Fruit fly (Drosophila melanogaster): ENCODE measurements around the gene toc.

The toc gene

dm6 chr2L:3158260-3159072 lies 13.9 kb upstream of the toc start (continued):
- TF ChIP-seq ewg (GFP tag; optimal IDR thresholded peaks at IDR 0.05) = peak; percentile 47
- TF ChIP-seq CG12391 (tag; optimal IDR thresholded peaks at IDR 0.05) = peak; percentile 19
- TF ChIP-seq NC2α (GFP tag; optimal IDR thresholded peaks at IDR 0.05) = no peak
- peak; percentile 54 for TF ChIP-seq CG2712 (tag; optimal IDR thresholded peaks at IDR 0.05)
- TF ChIP-seq sd (tag; optimal IDR thresholded peaks at IDR 0.05) = peak; percentile 83
- peak; percentile 0 for TF ChIP-seq CG1792 (GFP tag; optimal IDR thresholded peaks at IDR 0.05)
- TF ChIP-seq CG11093 (GFP tag; IDR thresholded peaks at IDR 0.05) = no peak
- peak; percentile 19 for TF ChIP-seq CG7556 (GFP tag; optimal IDR thresholded peaks at IDR 0.05)
- no peak for TF ChIP-seq CG5180 (GFP tag; optimal IDR thresholded peaks at IDR 0.05)
- TF ChIP-seq Sox102F (GFP tag; optimal IDR thresholded peaks at IDR 0.05) = peak; percentile 16
- TF ChIP-seq unpg (GFP tag; optimal IDR thresholded peaks at IDR 0.05) = peak; percentile 30
- peak; percentile 5 for TF ChIP-seq jumu (GFP tag; optimal IDR thresholded peaks at IDR 0.05)
- TF ChIP-seq CG3407 (GFP tag; optimal IDR thresholded peaks at IDR 0.05) = peak; percentile 25
- TF ChIP-seq dati (GFP tag; IDR thresholded peaks at IDR 0.05) = no peak
- TF ChIP-seq CG32767 (GFP tag; IDR thresholded peaks at IDR 0.05) = no peak
- no peak for TF ChIP-seq Chrac-16 (GFP tag; optimal IDR thresholded peaks at IDR 0.05)
- peak; percentile 96 for TF ChIP-seq CG2199 (GFP tag; IDR thresholded peaks at IDR 0.05)
- peak; percentile 24; the same call in 1 of the 3 replicates for TF ChIP-seq CG17361 (GFP tag; IDR thresholded peaks at IDR 0.05)
- TF ChIP-seq zen2 (GFP tag; IDR thresholded peaks at IDR 0.05; ENCODE audit: partially characterized antibody) = no peak
- peak; percentile 7 for TF ChIP-seq nau (GFP tag; optimal IDR thresholded peaks at IDR 0.05)
- TF ChIP-seq mam (GFP tag; optimal IDR thresholded peaks at IDR 0.05) = no peak
- TF ChIP-seq CG9817 (tag; optimal IDR thresholded peaks at IDR 0.05) = no peak
- peak; percentile 6 for TF ChIP-seq oc (tag; optimal IDR thresholded peaks at IDR 0.05)
- TF ChIP-seq insv (GFP tag; optimal IDR thresholded peaks at IDR 0.05) = peak; percentile 90 to 97
- TF ChIP-seq Pdp1 (GFP tag; optimal IDR thresholded peaks at IDR 0.05) = peak in 1 of 2 experiments; percentile 23
- TF ChIP-seq NfI (GFP tag; optimal IDR thresholded peaks at IDR 0.05) = peak; percentile 2
- peak; percentile 16 for TF ChIP-seq CG10431 (GFP tag; optimal IDR thresholded peaks at IDR 0.05)
- TF ChIP-seq CG9797 (GFP tag; optimal IDR thresholded peaks at IDR 0.05) = no peak
- TF ChIP-seq Hmr (GFP tag; optimal IDR thresholded peaks at IDR 0.05) = peak; percentile 24
- no peak for TF ChIP-seq CG1024 (GFP tag; IDR thresholded peaks at IDR 0.05)
- TF ChIP-seq CG6254 (GFP tag; optimal IDR thresholded peaks at IDR 0.05) = peak; percentile 27
- TF ChIP-seq CG2678 (tag; optimal IDR thresholded peaks at IDR 0.05) = peak; percentile 43
- no peak for TF ChIP-seq Hsf (GFP tag; optimal IDR thresholded peaks at IDR 0.05)
- TF ChIP-seq CG2120 (GFP tag; optimal IDR thresholded peaks at IDR 0.05) = peak; percentile 12
- TF ChIP-seq CG7928 (GFP tag; optimal IDR thresholded peaks at IDR 0.05) = no peak
- peak; percentile 19 for TF ChIP-seq CG15601 (tag; optimal IDR thresholded peaks at IDR 0.05)
- TF ChIP-seq sob (GFP tag; IDR thresholded peaks at IDR 0.05) = peak; percentile 25; the same call in 1 of the 2 replicates
- peak; percentile 23 for TF ChIP-seq CG8359 (GFP tag; optimal IDR thresholded peaks at IDR 0.05; ENCODE audit: borderline replicate concordance)
- peak; percentile 55 for TF ChIP-seq lab (GFP tag; optimal IDR thresholded peaks at IDR 0.05)
- 0 out of 2 replicates have a peak, but pooled peaks have one; percentile 7 for TF ChIP-seq CG10366 (GFP tag; IDR thresholded peaks at IDR 0.05)
- TF ChIP-seq kay (GFP tag; optimal IDR thresholded peaks at IDR 0.05) = peak; percentile 51
- TF ChIP-seq rib (GFP tag; IDR thresholded peaks at IDR 0.05) = 0 out of 2 replicates have a peak, but pooled peaks have one; percentile 16
